Fruit fly (Drosophila melanogaster): ENCODE measurements around the gene CG4502.

The CG4502 gene

DNA sequence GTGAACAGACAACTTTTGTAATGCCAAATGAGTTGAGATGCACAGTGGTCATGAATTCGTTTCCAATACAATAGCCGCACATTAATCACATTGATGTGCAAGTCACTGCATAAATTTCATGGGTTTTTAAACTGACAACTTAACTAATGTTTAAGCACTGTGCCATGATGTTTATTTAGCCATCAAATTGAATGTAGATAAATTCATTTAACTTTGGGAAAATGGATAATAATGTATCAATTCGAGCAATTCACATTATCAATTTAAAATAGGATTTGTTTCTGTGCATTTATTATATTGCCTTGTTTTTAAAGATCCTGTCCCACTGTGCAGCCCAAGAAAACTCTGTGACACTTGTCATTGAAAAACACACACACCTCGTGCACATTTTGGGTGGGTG, 56.0 kb downstream of the CG4502 start (continued):
- TF ChIP-seq salm (tag; optimal IDR thresholded peaks at IDR 0.05), result peak; percentile 62
- TF ChIP-seq CG1529 (GFP tag; optimal IDR thresholded peaks at IDR 0.05), result peak; percentile 77
- TF ChIP-seq CG18476 (GFP tag; optimal IDR thresholded peaks at IDR 0.05), result peak; percentile 29
- peak; percentile 47 for TF ChIP-seq CG17186 (GFP tag; optimal IDR thresholded peaks at IDR 0.05)
- TF ChIP-seq sna (GFP tag; IDR thresholded peaks at IDR 0.05; ENCODE audit: partially characterized antibody), result no peak
- peak; percentile 51 for TF ChIP-seq NC2β (GFP tag; optimal IDR thresholded peaks at IDR 0.05)
- peak; percentile 73; the same call in 2 of the 3 replicates for TF ChIP-seq ci (GFP tag; IDR thresholded peaks at IDR 0.05)
- TF ChIP-seq D (optimal IDR thresholded peaks at IDR 0.05), result no peak
- TF ChIP-seq D (GFP tag; optimal IDR thresholded peaks at IDR 0.05), result peak; percentile 76
- peak; percentile 44; the same call in 1 of the 3 replicates for TF ChIP-seq CG3726 (GFP tag; IDR thresholded peaks at IDR 0.05)
- no peak for TF ChIP-seq CG8765 (GFP tag; IDR thresholded peaks at IDR 0.05)
- TF ChIP-seq pho (GFP tag; optimal IDR thresholded peaks at IDR 0.05), result peak; percentile 5
- TF ChIP-seq CG9609 (GFP tag; optimal IDR thresholded peaks at IDR 0.05), result peak; percentile 58
- peak; percentile 55 for TF ChIP-seq CG12769 (tag; optimal IDR thresholded peaks at IDR 0.05)
- TF ChIP-seq CG17912 (GFP tag; optimal IDR thresholded peaks at IDR 0.05), result no peak
- TF ChIP-seq Ravus (GFP tag; IDR thresholded peaks at IDR 0.05), result no peak
- TF ChIP-seq CG12744 (GFP tag; optimal IDR thresholded peaks at IDR 0.05), result peak; percentile 12
- peak; percentile 47 for TF ChIP-seq shn (GFP tag; optimal IDR thresholded peaks at IDR 0.05)
- no peak for TF ChIP-seq tll (GFP tag; optimal IDR thresholded peaks at IDR 0.05)
- TF ChIP-seq Dip3 (GFP tag; optimal IDR thresholded peaks at IDR 0.05), result no peak
- peak; percentile 98 for TF ChIP-seq sens (GFP tag)
- TF ChIP-seq CG9437 (GFP tag; optimal IDR thresholded peaks at IDR 0.05), result peak; percentile 78
- peak; percentile 91 for TF ChIP-seq Sox102F (GFP tag; optimal IDR thresholded peaks at IDR 0.05)
- TF ChIP-seq Mes4 (GFP tag; optimal IDR thresholded peaks at IDR 0.05), result peak; percentile 82
- TF ChIP-seq CG4854 (GFP tag; optimal IDR thresholded peaks at IDR 0.05), result peak; percentile 23
- TF ChIP-seq ash1 (GFP tag; optimal IDR thresholded peaks at IDR 0.05), result no peak
- peak; percentile 43 for TF ChIP-seq CG18619 (GFP tag; optimal IDR thresholded peaks at IDR 0.05)
- peak; percentile 37 for TF ChIP-seq Jarid2 (GFP tag; optimal IDR thresholded peaks at IDR 0.05)
- no peak for TF ChIP-seq CG42726 (GFP tag; IDR thresholded peaks at IDR 0.05; ENCODE audit: partially characterized antibody)
- no peak for TF ChIP-seq CG11560 (tag; IDR thresholded peaks at IDR 0.05)
- no peak for TF ChIP-seq BEAF-32 (GFP tag; optimal IDR thresholded peaks at IDR 0.05)
- peak; percentile 42 for TF ChIP-seq crc (GFP tag; optimal IDR thresholded peaks at IDR 0.05)
- no peak for TF ChIP-seq Optix (GFP tag; IDR thresholded peaks at IDR 0.05)
- no peak for TF ChIP-seq nom (GFP tag; optimal IDR thresholded peaks at IDR 0.05)
- TF ChIP-seq Poxn (GFP tag; IDR thresholded peaks at IDR 0.05), result no peak
- no peak for TF ChIP-seq CG9932 (GFP tag; IDR thresholded peaks at IDR 0.05)
- peak; percentile 14 for TF ChIP-seq CG14965 (GFP tag; optimal IDR thresholded peaks at IDR 0.05; ENCODE audit: borderline replicate concordance)
- no peak for TF ChIP-seq sima (GFP tag; optimal IDR thresholded peaks at IDR 0.05)
- peak; percentile 53 for TF ChIP-seq CG9817 (tag; optimal IDR thresholded peaks at IDR 0.05)
- no peak for TF ChIP-seq MTF-1 (GFP tag; optimal IDR thresholded peaks at IDR 0.05; ENCODE audit: borderline replicate concordance)
- peak; percentile 49 for TF ChIP-seq CG7786 (GFP tag; optimal IDR thresholded peaks at IDR 0.05)
- TF ChIP-seq CG4707 (GFP tag; optimal IDR thresholded peaks at IDR 0.05), result peak; percentile 65
- 0 out of 3 replicates have a peak, but pooled peaks have one; percentile 37 for TF ChIP-seq CG14860 (GFP tag; IDR thresholded peaks at IDR 0.05; ENCODE audit: partially characterized antibody)
- peak; percentile 12 for TF ChIP-seq CG3163 (GFP tag; optimal IDR thresholded peaks at IDR 0.05)
- TF ChIP-seq Hr78 (GFP tag; optimal IDR thresholded peaks at IDR 0.05), result peak in 1 of 2 experiments; percentile 37
- peak; percentile 74 for TF ChIP-seq gsb-n (tag; optimal IDR thresholded peaks at IDR 0.05)
- TF ChIP-seq CG18011 (GFP tag; optimal IDR thresholded peaks at IDR 0.05), result no peak
- peak; percentile 39 for TF ChIP-seq fd64A (GFP tag; optimal IDR thresholded peaks at IDR 0.05)
- peak; percentile 49 for TF ChIP-seq CG5180 (GFP tag; optimal IDR thresholded peaks at IDR 0.05)
- TF ChIP-seq nau (GFP tag; optimal IDR thresholded peaks at IDR 0.05), result peak; percentile 73
